Fruit fly (Drosophila melanogaster) whole organism, embryonic: ENCODE data around the gene Sse.

Experiments
- ATbp ChIP-seq: fragments of 200-800 bp; sonication (Bioruptor generic); optimal IDR thresholded peaks from 2 replicates; lab custom pipeline; 2017; ENCODE audit warnings: missing biosample characterization, mild to moderate bottlenecking, missing genetic modification characterization, missing genetic modification reagents
- Aef1 ChIP-seq: fragments of 200-800 bp; sonication (Bioruptor generic); IDR thresholded peaks from 3 replicates; pipeline ENCODE4 v1.3.6; 2022; ENCODE audit warnings: missing biosample characterization, missing genetic modification characterization
- B-H2 ChIP-seq: fragments of 200-800 bp; sonication (Bioruptor generic); optimal IDR thresholded peaks from 2 replicates; lab custom pipeline; 2018; ENCODE audit warnings: missing biosample characterization, mild to moderate bottlenecking, missing genetic modification characterization
- C15 ChIP-seq: fragments of 200-800 bp; sonication (Bioruptor generic); IDR thresholded peaks from 3 replicates; pipeline ENCODE4 v1.3.6; 2022; ENCODE audit warnings: missing biosample characterization, missing genetic modification characterization
- CG10147 ChIP-seq: fragments of 200-800 bp; sonication (Bioruptor generic); optimal IDR thresholded peaks from 2 replicates; lab custom pipeline; 2019; ENCODE audit warnings: missing biosample characterization, mild to moderate bottlenecking, missing genetic modification characterization, moderate library complexity
- CG12071 ChIP-seq: fragments of 200-800 bp; sonication (Bioruptor generic); optimal IDR thresholded peaks from 3 replicates; lab custom pipeline; 2018; ENCODE audit warnings: missing biosample characterization, mild to moderate bottlenecking, missing genetic modification characterization
- CG14860 ChIP-seq: fragments of 200-800 bp; sonication (Bioruptor generic); IDR thresholded peaks from 3 replicates; pipeline ENCODE4 v1.3.6; 2022; ENCODE audit warnings: missing biosample characterization, missing genetic modification characterization; ENCODE audit not compliant: partially characterized antibody
- CG15011 ChIP-seq: fragments of 200-800 bp; sonication (Bioruptor generic); optimal IDR thresholded peaks from 3 replicates; lab custom pipeline; 2018; ENCODE audit warnings: missing biosample characterization, mild to moderate bottlenecking, missing genetic modification characterization
- CG1529 ChIP-seq: fragments of 200-800 bp; sonication (Bioruptor generic); optimal IDR thresholded peaks from 3 replicates; lab custom pipeline; 2018; ENCODE audit warnings: missing biosample characterization, missing genetic modification characterization
- CG15601 ChIP-seq: fragments of 200-800 bp; sonication (Bioruptor generic); optimal IDR thresholded peaks from 3 replicates; lab custom pipeline; 2019; ENCODE audit warnings: missing biosample characterization, mild to moderate bottlenecking, missing genetic modification characterization, moderate library complexity
- CG16815 ChIP-seq: fragments of 200-800 bp; sonication (Bioruptor generic); optimal IDR thresholded peaks from 3 replicates; lab custom pipeline; 2017; ENCODE audit warnings: missing biosample characterization, mild to moderate bottlenecking, missing genetic modification characterization
- CG2712 ChIP-seq: fragments of 200-800 bp; optimal IDR thresholded peaks from 3 replicates; lab custom pipeline; 2019; ENCODE audit warnings: missing biosample characterization, mild to moderate bottlenecking, missing genetic modification characterization, moderate library complexity
- CG30431 ChIP-seq: fragments of 200-800 bp; sonication (Bioruptor generic); optimal IDR thresholded peaks from 2 replicates; lab custom pipeline; 2017; ENCODE audit warnings: missing biosample characterization, missing genetic modification characterization
- CG32532 ChIP-seq: fragments of 200-800 bp; sonication (Bioruptor generic); IDR thresholded peaks from 2 replicates; pipeline ENCODE4 v1.3.6; 2022; ENCODE audit warnings: missing biosample characterization, missing genetic modification characterization
- CG32772 ChIP-seq: fragments of 200-800 bp; sonication (Bioruptor generic); IDR thresholded peaks from 2 replicates; pipeline ENCODE4 v1.3.6; 2022; ENCODE audit warnings: missing biosample characterization, missing genetic modification characterization
- CG4707 ChIP-seq: fragments of 200-800 bp; sonication (Bioruptor generic); optimal IDR thresholded peaks from 2 replicates; lab custom pipeline; 2018; ENCODE audit warnings: missing biosample characterization, mild to moderate bottlenecking, missing genetic modification characterization, moderate library complexity
- CG6765 ChIP-seq: fragments of 200-800 bp; sonication (Bioruptor generic); optimal IDR thresholded peaks from 3 replicates; lab custom pipeline; 2017; ENCODE audit warnings: missing biosample characterization, mild to moderate bottlenecking, missing genetic modification characterization
- CG8281 ChIP-seq: fragments of 200-800 bp; sonication (Bioruptor generic); optimal IDR thresholded peaks from 2 replicates; lab custom pipeline; 2018; ENCODE audit warnings: missing biosample characterization, mild to moderate bottlenecking, missing genetic modification characterization, moderate library complexity
- CG9876 ChIP-seq: fragments of 200-800 bp; sonication (Bioruptor generic); optimal IDR thresholded peaks from 2 replicates; lab custom pipeline; 2016; ENCODE audit warnings: missing biosample characterization, missing genetic modification characterization
- D19A ChIP-seq: fragments of 200-800 bp; optimal IDR thresholded peaks from 3 replicates; lab custom pipeline; 2019; ENCODE audit warnings: missing biosample characterization, mild to moderate bottlenecking, missing genetic modification characterization, moderate library complexity
- Dip2 ChIP-seq: fragments of 200-800 bp; sonication (Bioruptor generic); IDR thresholded peaks from 2 replicates; pipeline ENCODE4 v1.3.6; 2022; ENCODE audit warnings: missing biosample characterization, missing genetic modification characterization
- Elba2 ChIP-seq: fragments of 200-800 bp; sonication (Bioruptor generic); optimal IDR thresholded peaks from 3 replicates; lab custom pipeline; 2016; ENCODE audit warnings: missing biosample characterization, missing genetic modification characterization
- Fer2 ChIP-seq: fragments of 200-800 bp; sonication (Bioruptor generic); optimal IDR thresholded peaks from 2 replicates; lab custom pipeline; 2018; ENCODE audit warnings: missing biosample characterization, mild to moderate bottlenecking, missing genetic modification characterization, moderate library complexity
- Hmx ChIP-seq: fragments of 200-800 bp; sonication (Bioruptor generic); optimal IDR thresholded peaks from 2 replicates; lab custom pipeline; 2016; ENCODE audit warnings: missing biosample characterization, missing genetic modification characterization
- Lim3 ChIP-seq: fragments of 200-800 bp; sonication (Bioruptor generic); IDR thresholded peaks from 2 replicates; pipeline ENCODE4 v1.3.6; 2022; ENCODE audit warnings: missing biosample characterization, missing genetic modification characterization
- Mad ChIP-seq: fragments of 200-800 bp; sonication (Bioruptor generic); optimal IDR thresholded peaks from 2 replicates; lab custom pipeline; 2016; ENCODE audit warnings: missing biosample characterization, missing genetic modification characterization
- Nf-YC ChIP-seq: fragments of 200-800 bp; optimal IDR thresholded peaks from 3 replicates; lab custom pipeline; 2019; ENCODE audit warnings: missing biosample characterization, mild to moderate bottlenecking, missing genetic modification characterization, moderate library complexity
- PHDP ChIP-seq: fragments of 200-800 bp; sonication (Bioruptor generic); optimal IDR thresholded peaks from 3 replicates; lab custom pipeline; 2018; ENCODE audit warnings: missing biosample characterization, mild to moderate bottlenecking, missing genetic modification characterization, moderate library complexity
- Ravus ChIP-seq: fragments of 200-800 bp; sonication (Bioruptor generic); IDR thresholded peaks from 2 replicates; pipeline ENCODE4 v1.3.6; 2022; ENCODE audit warnings: missing biosample characterization, missing genetic modification characterization
- Sin3A ChIP-seq: fragments of >200 bp; optimal IDR thresholded peaks from 2 replicates; lab custom pipeline; 2018
- Sox100B ChIP-seq: fragments of 200-800 bp; sonication (Bioruptor generic); optimal IDR thresholded peaks from 3 replicates; lab custom pipeline; 2018; ENCODE audit warnings: missing biosample characterization, mild to moderate bottlenecking, missing genetic modification characterization
- Stat92E ChIP-seq, 3 experiments: fragments of >200 bp in 2 of 3; fragments of 200-800 bp in 1 of 3; sonication (Bioruptor generic) in 1 of 3; optimal IDR thresholded peaks; 2 replicates each; lab custom pipeline; 2017 to 2019; ENCODE audit warnings: missing biosample characterization in 3 of 3, missing genetic modification characterization in 3 of 3, mild to moderate bottlenecking in 1 of 3, moderate library complexity in 1 of 3
- Xbp1 ChIP-seq: fragments of 200-800 bp; sonication (Bioruptor generic); optimal IDR thresholded peaks from 3 replicates; lab custom pipeline; 2016; ENCODE audit warnings: missing biosample characterization, mild to moderate bottlenecking, missing genetic modification characterization
- bsh ChIP-seq, 2 experiments: fragments of 200-800 bp; sonication (Bioruptor generic); optimal IDR thresholded peaks; 2 replicates each; lab custom pipeline; 2017 to 2018; ENCODE audit warnings: mild to moderate bottlenecking in 2 of 2, missing biosample characterization in 2 of 2, missing genetic modification characterization in 2 of 2, moderate library complexity in 1 of 2
- cg ChIP-seq: fragments of 200-800 bp; sonication (Bioruptor generic); optimal IDR thresholded peaks from 3 replicates; lab custom pipeline; 2019; ENCODE audit warnings: missing biosample characterization, mild to moderate bottlenecking, missing genetic modification characterization, moderate library complexity
- da ChIP-seq: fragments of 200-800 bp; sonication (Bioruptor generic); optimal IDR thresholded peaks from 2 replicates; lab custom pipeline; 2016; ENCODE audit warnings: missing biosample characterization, missing genetic modification characterization
- dan ChIP-seq: fragments of 200-800 bp; sonication (Bioruptor generic); IDR thresholded peaks from 2 replicates; pipeline ENCODE4 v1.3.6; 2022; ENCODE audit warnings: missing biosample characterization, missing genetic modification characterization
- dati ChIP-seq: fragments of 200-800 bp; sonication (Bioruptor generic); IDR thresholded peaks from 2 replicates; pipeline ENCODE4 v1.3.6; 2022; ENCODE audit warnings: missing biosample characterization, missing genetic modification characterization
- disco-r ChIP-seq: fragments of 200-800 bp; sonication (Bioruptor generic); optimal IDR thresholded peaks from 2 replicates; lab custom pipeline; 2016; ENCODE audit warnings: missing biosample characterization, missing genetic modification characterization
- emc ChIP-seq: fragments of 200-800 bp; sonication (Bioruptor generic); optimal IDR thresholded peaks from 2 replicates; lab custom pipeline; 2016; ENCODE audit warnings: missing biosample characterization, missing genetic modification characterization
- exex ChIP-seq: fragments of 200-800 bp; sonication (Bioruptor generic); optimal IDR thresholded peaks from 4 replicates; lab custom pipeline; 2018; ENCODE audit warnings: missing biosample characterization, mild to moderate bottlenecking, missing genetic modification characterization, moderate library complexity
- fd3F ChIP-seq: fragments of 200-800 bp; sonication (Bioruptor generic); optimal IDR thresholded peaks from 2 replicates; lab custom pipeline; 2018; ENCODE audit warnings: missing biosample characterization, mild to moderate bottlenecking, missing genetic modification characterization, moderate library complexity
- gfzf ChIP-seq: fragments of 200-800 bp; sonication (Bioruptor generic); optimal IDR thresholded peaks from 2 replicates; lab custom pipeline; 2016; ENCODE audit warnings: missing biosample characterization, mild to moderate bottlenecking, missing genetic modification characterization, moderate library complexity
- hkb ChIP-seq, 2 experiments: fragments of 200-800 bp in 1 of 2; fragments of >200 bp in 1 of 2; sonication (Bioruptor generic) in 1 of 2; IDR thresholded peaks in 1 of 2; optimal IDR thresholded peaks in 1 of 2; 2 replicates each; pipeline versions ENCODE4 v1.3.6 to Lab custom; 2017 to 2022; ENCODE audit warnings: missing biosample characterization in 1 of 2, missing genetic modification characterization in 1 of 2
- hth ChIP-seq: fragments of >200 bp; optimal IDR thresholded peaks from 2 replicates; lab custom pipeline; 2017; ENCODE audit warnings: inconsistent platforms
- repo ChIP-seq: fragments of 200-800 bp; sonication (Bioruptor generic); optimal IDR thresholded peaks from 2 replicates; lab custom pipeline; 2016; ENCODE audit warnings: missing biosample characterization, missing genetic modification characterization
- rib ChIP-seq: fragments of 200-800 bp; sonication (Bioruptor generic); IDR thresholded peaks from 2 replicates; pipeline ENCODE4 v1.3.6; 2022; ENCODE audit warnings: missing biosample characterization, missing genetic modification characterization
- sens-2 ChIP-seq: fragments of 200-800 bp; sonication (Bioruptor generic); IDR thresholded peaks from 2 replicates; pipeline ENCODE4 v1.3.6; 2022; ENCODE audit warnings: missing biosample characterization, missing genetic modification characterization
- seq ChIP-seq: fragments of 200-800 bp; sonication (Bioruptor generic); IDR thresholded peaks from 2 replicates; pipeline ENCODE4 v1.3.6; 2022; ENCODE audit warnings: missing biosample characterization, missing genetic modification characterization
- tll ChIP-seq, 2 experiments: fragments of 200-800 bp in 1 of 2; fragments of >200 bp in 1 of 2; sonication (Bioruptor generic) in 1 of 2; optimal IDR thresholded peaks; 2 replicates each; lab custom pipeline; 2017 to 2019; ENCODE audit warnings: missing biosample characterization in 2 of 2, missing genetic modification characterization in 2 of 2, mild to moderate bottlenecking in 1 of 2, moderate library complexity in 1 of 2
- zen2 ChIP-seq: fragments of 200-800 bp; sonication (Bioruptor generic); IDR thresholded peaks from 3 replicates; pipeline ENCODE4 v1.3.6; 2022; ENCODE audit warnings: missing biosample characterization, missing genetic modification characterization; ENCODE audit not compliant: partially characterized antibody

The Sse gene

dm6 chr3L:5662071-5662470, at the start of gene Sse (continued):
- no peak for TF ChIP-seq D19A (tag; lab: Kevin White, UChicago)
- TF ChIP-seq C15 (GFP tag; lab: Robert Waterston, UW), result no peak
- no peak for TF ChIP-seq rib (GFP tag; lab: Robert Waterston, UW)
- TF ChIP-seq dan (GFP tag; lab: Robert Waterston, UW), result no peak
- TF ChIP-seq CG12071 (GFP tag; lab: Kevin White, UChicago), result no peak
- no peak for TF ChIP-seq CG2712
- no peak for TF ChIP-seq PHDP (tag; lab: Kevin White, UChicago)
- TF ChIP-seq Sin3A (lab: Kevin White, UChicago), result peak; percentile 55
- TF ChIP-seq tll (GFP tag; optimal IDR thresholded peaks at IDR 0.05; lab: Kevin White, UChicago), result no peak
- TF ChIP-seq disco-r (GFP tag; lab: Kevin White, UChicago), result no peak
- no peak for TF ChIP-seq Lim3 (GFP tag; lab: Robert Waterston, UW)
- TF ChIP-seq CG9876 (GFP tag; lab: Kevin White, UChicago), result no peak
- no peak for TF ChIP-seq dati (GFP tag; lab: Robert Waterston, UW)
- TF ChIP-seq Dip2 (GFP tag; lab: Robert Waterston, UW), result no peak
- no peak for TF ChIP-seq bsh (GFP tag; optimal IDR thresholded peaks at IDR 0.05; lab: Kevin White, UChicago)
- no peak for TF ChIP-seq Fer2
- TF ChIP-seq CG32532 (GFP tag; lab: Robert Waterston, UW), result no peak
- no peak for TF ChIP-seq seq (GFP tag; lab: Robert Waterston, UW)
- TF ChIP-seq emc, result no peak
- no peak for TF ChIP-seq cg (GFP tag; lab: Kevin White, UChicago)
- TF ChIP-seq CG15011 (GFP tag; lab: Kevin White, UChicago), result no peak
- no peak for TF ChIP-seq CG8281 (tag; lab: Kevin White, UChicago)
- TF ChIP-seq fd3F (GFP tag; lab: Kevin White, UChicago), result no peak
- TF ChIP-seq B-H2 (GFP tag; lab: Kevin White, UChicago), result no peak
- no peak for TF ChIP-seq Ravus (GFP tag; lab: Robert Waterston, UW)
- TF ChIP-seq Mad (GFP tag; lab: Kevin White, UChicago), result no peak
- no peak for TF ChIP-seq CG16815
- TF ChIP-seq exex (tag; lab: Kevin White, UChicago), result no peak
- no peak for TF ChIP-seq CG1529 (GFP tag; lab: Kevin White, UChicago)
- no peak for TF ChIP-seq sens-2 (GFP tag; lab: Robert Waterston, UW)
- no peak for TF ChIP-seq repo (GFP tag; lab: Kevin White, UChicago)
- no peak for TF ChIP-seq Aef1 (GFP tag; lab: Robert Waterston, UW)
- TF ChIP-seq hkb (optimal IDR thresholded peaks at IDR 0.05; lab: Kevin White, UChicago), result no peak
- TF ChIP-seq hkb (GFP tag; IDR thresholded peaks at IDR 0.05; lab: Robert Waterston, UW), result no peak
- TF ChIP-seq CG10147, result no peak
- no peak for TF ChIP-seq Sox100B (GFP tag; lab: Kevin White, UChicago)
- TF ChIP-seq da (GFP tag; lab: Kevin White, UChicago), result no peak
- no peak for TF ChIP-seq ATbp (GFP tag; lab: Kevin White, UChicago)
- peak; percentile 84 for TF ChIP-seq zen2 (GFP tag; lab: Robert Waterston, UW)
- no peak for TF ChIP-seq CG30431 (GFP tag; lab: Kevin White, UChicago)
- no peak for TF ChIP-seq CG4707 (GFP tag; lab: Kevin White, UChicago)
- TF ChIP-seq Xbp1 (GFP tag; lab: Kevin White, UChicago), result no peak
- TF ChIP-seq hth (lab: Kevin White, UChicago), result no peak
- no peak for TF ChIP-seq CG15601 (tag; lab: Kevin White, UChicago)
- TF ChIP-seq gfzf (GFP tag; lab: Kevin White, UChicago), result peak; percentile 70
- TF ChIP-seq CG32772 (GFP tag; lab: Robert Waterston, UW), result no peak
- TF ChIP-seq CG14860 (GFP tag; lab: Robert Waterston, UW), result peak; percentile 69; the same call in 2 of the 3 replicates
- TF ChIP-seq CG6765 (GFP tag; lab: Kevin White, UChicago), result no peak
- no peak for TF ChIP-seq Elba2 (GFP tag; lab: Kevin White, UChicago)
- no peak for TF ChIP-seq Hmx
- TF ChIP-seq Stat92E (GFP tag; optimal IDR thresholded peaks at IDR 0.05; lab: Kevin White, UChicago), result no peak
- no peak for TF ChIP-seq Nf-YC (tag; lab: Kevin White, UChicago)
